Worm (Caenorhabditis elegans) whole organism, L4/young adult: ENCODE results near the gene tars-1.
A peak's percentile ranks its signal among the peaks of the same experiment; 100 is the strongest.

ENCODE experiments used
- W03F9.2 ChIP-seq: fragments of 150-350 bp; optimal IDR thresholded peaks from 2 replicates; lab custom pipeline; 2014; ENCODE audit warnings: missing biosample characterization, missing genetic modification characterization
- dao-5 ChIP-seq: sonication (generic microtip); optimal IDR thresholded peaks from 2 replicates; lab custom pipeline; 2016; ENCODE audit warnings: missing genotype, missing genetic modification characterization, moderate library complexity, missing compliant biosample characterization
- him-1 ChIP-seq: sonication (generic microtip); optimal IDR thresholded peaks from 2 replicates; lab custom pipeline; 2016; ENCODE audit warnings: missing genotype, missing genetic modification reagents, missing genetic modification characterization, missing compliant biosample characterization

- TF ChIP-seq him-1 (no peak), W03F9.2 (tag; lab: Kevin White, UChicago) (peak; percentile 82), dao-5 (tag; lab: Kevin White, UChicago) (no peak)
Observed at ce11 chrII:11652679-11653174, 42.7 kb downstream of the tars-1 start, which contains the start of the genes rad-23 and rpn-12.
